Worm (Caenorhabditis elegans) whole organism, mixed stage, embryonic: ENCODE measurements around the gene F58A4.2.

Experiments
- lin-13 ChIP-seq: fragments of 150-350 bp; optimal IDR thresholded peaks from 2 replicates; lab custom pipeline; 2014; ENCODE audit warnings: missing biosample characterization, missing genetic modification characterization
- pha-4 ChIP-seq: fragments of 150-350 bp; optimal IDR thresholded peaks from 2 replicates; lab custom pipeline; 2018; ENCODE audit warnings: missing biosample characterization, missing genetic modification reagents, missing genetic modification characterization

ce11 chrIII:9620148-9620547, 19.6 kb upstream of the F58A4.2 start:
- TF ChIP-seq lin-13 (tag; lab: Kevin White, UChicago) (no peak), pha-4 (tag; lab: Kevin White, UChicago) (no peak)
